Worm (Caenorhabditis elegans) whole organism, mixed stage, embryonic: Measurements from ENCODE around the gene K06A4.2.

Source experiments
- M03D4.4 ChIP-seq: sonication (generic microtip); optimal IDR thresholded peaks from 2 replicates; lab custom pipeline; 2017; ENCODE audit warnings: mild to moderate bottlenecking, missing genetic modification characterization, missing compliant biosample characterization
- bed-3 ChIP-seq: fragments of 200-800 bp; sonication (Bioruptor generic); optimal IDR thresholded peaks from 3 replicates; lab custom pipeline; 2018; ENCODE audit warnings: mild to moderate bottlenecking, missing genetic modification characterization, moderate library complexity, missing compliant biosample characterization
- ceh-39 ChIP-seq: fragments of 150-350 bp; optimal IDR thresholded peaks from 2 replicates; lab custom pipeline; 2014; ENCODE audit warnings: missing biosample characterization, missing genetic modification characterization
- ceh-43 ChIP-seq: fragments of 200-800 bp; sonication (Bioruptor generic); optimal IDR thresholded peaks from 2 replicates; lab custom pipeline; 2018; ENCODE audit warnings: mild to moderate bottlenecking, missing genetic modification characterization, moderate library complexity, missing compliant biosample characterization
- ceh-83 ChIP-seq: fragments of 200-800 bp; sonication (Bioruptor generic); optimal IDR thresholded peaks from 2 replicates; lab custom pipeline; 2018; ENCODE audit warnings: mild to moderate bottlenecking, missing genetic modification characterization, missing compliant biosample characterization
- ces-1 ChIP-seq: fragments of 150-350 bp; optimal IDR thresholded peaks from 2 replicates; lab custom pipeline; 2014; ENCODE audit warnings: missing biosample characterization, missing genetic modification reagents, missing genetic modification characterization
- cnd-1 ChIP-seq: fragments of 200-800 bp; sonication (Bioruptor generic); optimal IDR thresholded peaks from 2 replicates; lab custom pipeline; 2018; ENCODE audit warnings: mild to moderate bottlenecking, missing genetic modification characterization, missing compliant biosample characterization
- drap-1 ChIP-seq: fragments of 200-800 bp; sonication (Bioruptor generic); optimal IDR thresholded peaks from 3 replicates; lab custom pipeline; 2018; ENCODE audit warnings: mild to moderate bottlenecking, missing genetic modification characterization, missing compliant biosample characterization
- elt-1 ChIP-seq: sonication (generic microtip); optimal IDR thresholded peaks from 2 replicates; lab custom pipeline; 2017; ENCODE audit warnings: missing genetic modification characterization, mild to moderate bottlenecking, missing compliant biosample characterization, antibody characterized with exemption, moderate library complexity, borderline replicate concordance; ENCODE audit not compliant: insufficient read depth
- flh-1 ChIP-seq: fragments of 200-800 bp; sonication (Bioruptor generic); optimal IDR thresholded peaks from 2 replicates; lab custom pipeline; 2018; ENCODE audit warnings: mild to moderate bottlenecking, missing genetic modification characterization, moderate library complexity, missing compliant biosample characterization
- ham-2 ChIP-seq: fragments of 200-800 bp; sonication (Bioruptor generic); optimal IDR thresholded peaks from 2 replicates; lab custom pipeline; 2018; ENCODE audit warnings: mild to moderate bottlenecking, missing genetic modification characterization, missing compliant biosample characterization
- hlh-1 ChIP-seq: fragments of 150-350 bp; optimal IDR thresholded peaks from 2 replicates; lab custom pipeline; 2014; ENCODE audit warnings: missing biosample characterization, missing genetic modification reagents, missing genetic modification characterization
- lin-13 ChIP-seq: fragments of 150-350 bp; optimal IDR thresholded peaks from 2 replicates; lab custom pipeline; 2014; ENCODE audit warnings: missing biosample characterization, missing genetic modification characterization
- lin-32 ChIP-seq: fragments of 200-800 bp; sonication (Bioruptor generic); optimal IDR thresholded peaks from 2 replicates; lab custom pipeline; 2018; ENCODE audit warnings: mild to moderate bottlenecking, missing genetic modification characterization, missing compliant biosample characterization
- lsy-2 ChIP-seq: fragments of 150-350 bp; optimal IDR thresholded peaks from 2 replicates; lab custom pipeline; 2014; ENCODE audit warnings: missing biosample characterization, missing genetic modification characterization
- mab-5 ChIP-seq: fragments of 150-350 bp; optimal IDR thresholded peaks from 2 replicates; lab custom pipeline; 2014; ENCODE audit warnings: missing biosample characterization, missing genetic modification characterization
- mls-2 ChIP-seq: sonication (generic microtip); optimal IDR thresholded peaks from 2 replicates; lab custom pipeline; 2016; ENCODE audit warnings: mild to moderate bottlenecking, missing genetic modification characterization, moderate library complexity, missing compliant biosample characterization
- nhr-12 ChIP-seq: fragments of 150-350 bp; optimal IDR thresholded peaks from 2 replicates; lab custom pipeline; 2014; ENCODE audit warnings: missing biosample characterization, missing genetic modification characterization
- nhr-2 ChIP-seq: fragments of 150-350 bp; optimal IDR thresholded peaks from 2 replicates; lab custom pipeline; 2014; ENCODE audit warnings: missing biosample characterization, missing genetic modification characterization
- nhr-237 ChIP-seq: fragments of 150-350 bp; optimal IDR thresholded peaks from 2 replicates; lab custom pipeline; 2014; ENCODE audit warnings: missing biosample characterization, missing genetic modification characterization
- nhr-28 ChIP-seq: fragments of 150-350 bp; optimal IDR thresholded peaks from 2 replicates; lab custom pipeline; 2014; ENCODE audit warnings: missing biosample characterization, missing genetic modification characterization
- nhr-76 ChIP-seq: sonication (generic microtip); optimal IDR thresholded peaks from 2 replicates; lab custom pipeline; 2017; ENCODE audit warnings: missing biosample characterization, missing genetic modification characterization
- pha-4 ChIP-seq: fragments of 150-350 bp; optimal IDR thresholded peaks from 2 replicates; lab custom pipeline; 2018; ENCODE audit warnings: missing biosample characterization, missing genetic modification reagents, missing genetic modification characterization
- sem-2 ChIP-seq: fragments of 200-800 bp; sonication (Bioruptor generic); optimal IDR thresholded peaks from 2 replicates; lab custom pipeline; 2018; ENCODE audit warnings: mild to moderate bottlenecking, missing genetic modification characterization, missing compliant biosample characterization
- snpc-4 ChIP-seq: fragments of 150-350 bp; optimal IDR thresholded peaks from 2 replicates; lab custom pipeline; 2014; ENCODE audit warnings: missing biosample characterization, missing genetic modification characterization
- sptf-1 ChIP-seq: sonication (generic microtip); optimal IDR thresholded peaks from 2 replicates; lab custom pipeline; 2017; ENCODE audit warnings: mild to moderate bottlenecking, missing genetic modification characterization, moderate library complexity, missing compliant biosample characterization
- tbx-8 ChIP-seq: fragments of 200-800 bp; sonication (Bioruptor generic); optimal IDR thresholded peaks from 2 replicates; lab custom pipeline; 2018; ENCODE audit warnings: mild to moderate bottlenecking, missing genetic modification characterization, moderate library complexity, missing compliant biosample characterization
- unc-120 ChIP-seq: sonication (generic microtip); optimal IDR thresholded peaks from 2 replicates; lab custom pipeline; 2017; ENCODE audit warnings: missing genetic modification characterization, missing compliant biosample characterization; ENCODE audit not compliant: poor library complexity, severe bottlenecking
- unc-39 ChIP-seq: fragments of 150-350 bp; optimal IDR thresholded peaks from 2 replicates; lab custom pipeline; 2014; ENCODE audit warnings: missing biosample characterization, missing genetic modification characterization
- unc-62 ChIP-seq: fragments of 150-350 bp; optimal IDR thresholded peaks from 2 replicates; lab custom pipeline; 2014; ENCODE audit warnings: missing biosample characterization, missing genetic modification reagents, missing genetic modification characterization
- zip-8 ChIP-seq: fragments of 150-350 bp; optimal IDR thresholded peaks from 2 replicates; lab custom pipeline; 2014; ENCODE audit warnings: missing biosample characterization, missing genetic modification characterization
- ztf-11 ChIP-seq: fragments of 150-350 bp; optimal IDR thresholded peaks from 2 replicates; lab custom pipeline; 2014; ENCODE audit warnings: missing biosample characterization, missing genetic modification characterization

The K06A4.2 gene

DNA sequence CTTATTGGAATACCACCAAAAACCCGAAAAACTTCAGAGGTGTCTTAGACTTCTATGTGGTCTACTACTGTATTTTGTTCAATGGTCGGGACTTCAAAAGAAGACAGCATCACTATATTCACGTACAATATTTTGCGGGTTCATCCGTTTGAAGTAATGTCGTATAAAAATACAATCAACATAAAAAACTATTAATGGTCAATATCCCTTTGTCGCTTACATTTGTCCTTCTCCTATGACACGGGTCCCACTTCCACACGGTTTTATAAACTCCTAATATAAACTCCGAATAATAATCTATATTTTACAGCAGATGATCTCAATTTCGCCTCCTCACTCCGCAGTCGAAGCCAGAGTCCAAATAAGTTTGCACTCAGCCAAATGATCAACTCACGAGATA, 26.5 kb upstream of the K06A4.2 start:
- TF ChIP-seq unc-120 (tag; lab: Kevin White, UChicago) (no peak), tbx-8 (no peak), ham-2 (GFP tag; lab: Kevin White, UChicago) (no peak), flh-1 (no peak), unc-39 (no peak), elt-1 (no peak), ceh-43 (GFP tag; lab: Kevin White, UChicago) (no peak), lin-32 (GFP tag; lab: Kevin White, UChicago) (no peak), mls-2 (no peak), ceh-83 (GFP tag; lab: Kevin White, UChicago) (no peak), cnd-1 (no peak), lin-13 (tag; lab: Kevin White, UChicago) (no peak), nhr-237 (tag; lab: Kevin White, UChicago) (no peak), nhr-76 (tag; lab: Kevin White, UChicago) (no peak), M03D4.4 (tag; lab: Kevin White, UChicago) (no peak), ces-1 (no peak), nhr-12 (tag; lab: Kevin White, UChicago) (no peak), ztf-11 (no peak), nhr-28 (tag; lab: Kevin White, UChicago) (no peak)

- no peak for TF ChIP-seq ceh-39 (tag; lab: Kevin White, UChicago)
- no peak for TF ChIP-seq sem-2 (GFP tag; lab: Kevin White, UChicago)
- no peak for TF ChIP-seq bed-3
- no peak for TF ChIP-seq nhr-28 (tag; lab: Kevin White, UChicago)
- no peak for TF ChIP-seq lin-13 (tag; lab: Kevin White, UChicago)
- no peak for TF ChIP-seq nhr-76 (tag; lab: Kevin White, UChicago)
- no peak for TF ChIP-seq ceh-83 (GFP tag; lab: Kevin White, UChicago)
- TF ChIP-seq elt-1, result no peak
- no peak for TF ChIP-seq lsy-2
- no peak for TF ChIP-seq M03D4.4 (tag; lab: Kevin White, UChicago)
- TF ChIP-seq ces-1, result no peak
- no peak for TF ChIP-seq ztf-11
- no peak for TF ChIP-seq tbx-8
- TF ChIP-seq drap-1 (GFP tag; lab: Kevin White, UChicago), result no peak
- no peak for TF ChIP-seq unc-39
- no peak for TF ChIP-seq lin-32 (GFP tag; lab: Kevin White, UChicago)
- TF ChIP-seq pha-4 (tag; lab: Kevin White, UChicago), result no peak
- TF ChIP-seq hlh-1 (tag; lab: Kevin White, UChicago), result no peak
- TF ChIP-seq nhr-2 (tag; lab: Kevin White, UChicago), result no peak
These were observed 21.4 kb upstream of the K06A4.2 start, which contains the start of gene F07D3.3 for ce11 chrV:9462605-9463004. F07D3.3 (minus strand) TSS chrV:9462705.

- TF ChIP-seq unc-62 (GFP tag; lab: Kevin White, UChicago) (no peak), drap-1 (GFP tag; lab: Kevin White, UChicago) (no peak), tbx-8 (no peak), ztf-11 (no peak), nhr-2 (tag; lab: Kevin White, UChicago) (no peak), zip-8 (tag; lab: Kevin White, UChicago) (no peak), snpc-4 (tag; lab: Kevin White, UChicago) (no peak), mab-5 (tag; lab: Kevin White, UChicago) (no peak)
These were observed 18.5 kb upstream of the K06A4.2 start for ce11 chrV:9465529-9465928.

ce11 chrV:9471675-9472074, 12.3 kb upstream of the K06A4.2 start, which contains the start of gene flp-6:
flp-6 (plus strand) TSS chrV:9471975.
- TF ChIP-seq zip-8 (tag; lab: Kevin White, UChicago), result no peak
- no peak for TF ChIP-seq nhr-2 (tag; lab: Kevin White, UChicago)
- TF ChIP-seq mab-5 (tag; lab: Kevin White, UChicago), result no peak
- TF ChIP-seq drap-1 (GFP tag; lab: Kevin White, UChicago), result no peak
- no peak for TF ChIP-seq pha-4 (tag; lab: Kevin White, UChicago)
- TF ChIP-seq sptf-1 (tag; lab: Kevin White, UChicago), result no peak
- TF ChIP-seq mls-2, result no peak
- no peak for TF ChIP-seq ztf-11
- no peak for TF ChIP-seq bed-3
- no peak for TF ChIP-seq ceh-39 (tag; lab: Kevin White, UChicago)
- no peak for TF ChIP-seq nhr-28 (tag; lab: Kevin White, UChicago)
- TF ChIP-seq unc-120 (tag; lab: Kevin White, UChicago), result no peak
- TF ChIP-seq elt-1, result no peak
- no peak for TF ChIP-seq lsy-2
- TF ChIP-seq unc-62 (GFP tag; lab: Kevin White, UChicago), result no peak
- TF ChIP-seq lin-32 (GFP tag; lab: Kevin White, UChicago), result no peak
- TF ChIP-seq ceh-43 (GFP tag; lab: Kevin White, UChicago), result no peak
- no peak for TF ChIP-seq sem-2 (GFP tag; lab: Kevin White, UChicago)
